Worm (Caenorhabditis elegans) whole organism, late embryonic: ENCODE measurements around the gene mrps-7.

Experiments
- C08G9.2 ChIP-seq: sonication (generic microtip); optimal IDR thresholded peaks from 2 replicates; lab custom pipeline; 2016; ENCODE audit warnings: mild to moderate bottlenecking, missing genetic modification characterization, moderate library complexity, missing compliant biosample characterization
- C38D4.7 ChIP-seq: fragments of 200-800 bp; sonication (Bioruptor generic); optimal IDR thresholded peaks from 2 replicates; lab custom pipeline; 2018; ENCODE audit warnings: mild to moderate bottlenecking, missing genetic modification characterization, moderate library complexity, missing compliant biosample characterization
- F13H6.1 ChIP-seq: sonication (generic microtip); optimal IDR thresholded peaks from 2 replicates; lab custom pipeline; 2016; ENCODE audit warnings: missing genetic modification characterization, missing compliant biosample characterization
- ahr-1 ChIP-seq: sonication (generic microtip); optimal IDR thresholded peaks from 2 replicates; lab custom pipeline; 2016; ENCODE audit warnings: missing genetic modification characterization, missing compliant biosample characterization
- ceh-14 ChIP-seq: sonication (generic microtip); optimal IDR thresholded peaks from 2 replicates; lab custom pipeline; 2016; ENCODE audit warnings: missing genotype, missing genetic modification characterization, missing compliant biosample characterization
- ceh-19 ChIP-seq: fragments of 200-800 bp; sonication (Bioruptor generic); optimal IDR thresholded peaks from 2 replicates; lab custom pipeline; 2018; ENCODE audit warnings: mild to moderate bottlenecking, missing genetic modification characterization, missing compliant biosample characterization
- ceh-2 ChIP-seq: sonication (generic microtip); optimal IDR thresholded peaks from 2 replicates; lab custom pipeline; 2016; ENCODE audit warnings: missing genotype, missing genetic modification characterization, missing compliant biosample characterization
- ceh-22 ChIP-seq: sonication (generic microtip); optimal IDR thresholded peaks from 2 replicates; lab custom pipeline; 2017; ENCODE audit warnings: missing biosample characterization, missing genetic modification characterization
- ceh-30 ChIP-seq: fragments of 150-350 bp; optimal IDR thresholded peaks from 2 replicates; lab custom pipeline; 2014; ENCODE audit warnings: missing biosample characterization, missing genetic modification characterization
- ceh-45 ChIP-seq: fragments of 200-800 bp; sonication (Bioruptor generic); IDR thresholded peaks from 2 replicates; pipeline ENCODE4 v1.3.6; 2022; ENCODE audit warnings: missing genetic modification reagents, missing genetic modification characterization, missing compliant biosample characterization
- ceh-6 ChIP-seq: fragments of 200-800 bp; sonication (Bioruptor generic); optimal IDR thresholded peaks from 2 replicates; lab custom pipeline; 2018; ENCODE audit warnings: mild to moderate bottlenecking, missing genetic modification characterization, missing compliant biosample characterization
- che-1 ChIP-seq: sonication (generic microtip); optimal IDR thresholded peaks from 2 replicates; lab custom pipeline; 2016; ENCODE audit warnings: mild to moderate bottlenecking, missing genetic modification characterization, missing compliant biosample characterization
- dmd-4 ChIP-seq: sonication (generic microtip); optimal IDR thresholded peaks from 2 replicates; lab custom pipeline; 2016; ENCODE audit warnings: borderline replicate concordance, missing genetic modification characterization, missing compliant biosample characterization
- dve-1 ChIP-seq: sonication (generic microtip); optimal IDR thresholded peaks from 2 replicates; lab custom pipeline; 2017; ENCODE audit warnings: antibody characterized with exemption, mild to moderate bottlenecking, missing genetic modification characterization, missing compliant biosample characterization
- elt-2 ChIP-seq: sonication (generic microtip); optimal IDR thresholded peaks from 2 replicates; lab custom pipeline; 2016; ENCODE audit warnings: missing genetic modification reagents, missing genetic modification characterization, missing compliant biosample characterization
- elt-4 ChIP-seq: sonication (generic microtip); optimal IDR thresholded peaks from 2 replicates; lab custom pipeline; 2016; ENCODE audit warnings: missing genetic modification characterization, missing compliant biosample characterization
- ets-4 ChIP-seq: sonication (generic microtip); optimal IDR thresholded peaks from 2 replicates; lab custom pipeline; 2016; ENCODE audit warnings: missing genetic modification characterization, missing compliant biosample characterization
- eyg-1 ChIP-seq: sonication (generic microtip); optimal IDR thresholded peaks from 2 replicates; lab custom pipeline; 2016; ENCODE audit warnings: missing genotype, missing genetic modification characterization, missing compliant biosample characterization
- fax-1 ChIP-seq: sonication (generic microtip); optimal IDR thresholded peaks from 2 replicates; lab custom pipeline; 2016; ENCODE audit warnings: missing genotype, missing genetic modification characterization, missing compliant biosample characterization
- hlh-15 ChIP-seq: sonication (generic microtip); optimal IDR thresholded peaks from 2 replicates; lab custom pipeline; 2016; ENCODE audit warnings: missing genetic modification characterization, missing compliant biosample characterization
- hlh-8 ChIP-seq: sonication (generic microtip); optimal IDR thresholded peaks from 2 replicates; lab custom pipeline; 2016; ENCODE audit warnings: missing genotype, missing genetic modification characterization, missing compliant biosample characterization
- lin-11 ChIP-seq: fragments of 200-800 bp; sonication (Bioruptor generic); optimal IDR thresholded peaks from 2 replicates; lab custom pipeline; 2018; ENCODE audit warnings: mild to moderate bottlenecking, missing genetic modification characterization, missing compliant biosample characterization
- nfya-1 ChIP-seq: sonication (generic microtip); optimal IDR thresholded peaks from 2 replicates; lab custom pipeline; 2017; ENCODE audit warnings: missing genetic modification characterization, mild to moderate bottlenecking, missing compliant biosample characterization, antibody characterized with exemption, moderate library complexity
- nhr-11 ChIP-seq: fragments of 150-350 bp; optimal IDR thresholded peaks from 2 replicates; lab custom pipeline; 2014; ENCODE audit warnings: missing biosample characterization, missing genetic modification characterization
- npax-4 ChIP-seq: sonication (generic microtip); optimal IDR thresholded peaks from 2 replicates; lab custom pipeline; 2016; ENCODE audit warnings: missing genetic modification characterization, missing compliant biosample characterization
- odd-2 ChIP-seq: sonication (generic microtip); optimal IDR thresholded peaks from 2 replicates; lab custom pipeline; 2017; ENCODE audit warnings: antibody characterized with exemption, mild to moderate bottlenecking, missing genetic modification characterization, missing compliant biosample characterization
- pat-9 ChIP-seq: fragments of 200-800 bp; sonication (Bioruptor generic); optimal IDR thresholded peaks from 2 replicates; lab custom pipeline; 2018; ENCODE audit warnings: mild to moderate bottlenecking, missing genetic modification characterization, moderate library complexity, missing compliant biosample characterization
- pax-1 ChIP-seq: fragments of 150-350 bp; optimal IDR thresholded peaks from 2 replicates; lab custom pipeline; 2014; ENCODE audit warnings: missing biosample characterization, missing genetic modification characterization
- pha-4 ChIP-seq: fragments of 150-350 bp; optimal IDR thresholded peaks from 2 replicates; lab custom pipeline; 2018; ENCODE audit warnings: missing biosample characterization, missing genetic modification reagents, missing genetic modification characterization
- pqm-1 ChIP-seq: sonication (generic microtip); optimal IDR thresholded peaks from 2 replicates; lab custom pipeline; 2016; ENCODE audit warnings: missing genetic modification characterization, missing compliant biosample characterization
- pros-1 ChIP-seq: fragments of 150-350 bp; optimal IDR thresholded peaks from 2 replicates; lab custom pipeline; 2014; ENCODE audit warnings: missing biosample characterization, missing genetic modification reagents, missing genetic modification characterization
- sdc-2 ChIP-seq: sonication (generic microtip); optimal IDR thresholded peaks from 2 replicates; lab custom pipeline; 2016; ENCODE audit warnings: missing genotype, missing genetic modification characterization, missing compliant biosample characterization
- sox-2 ChIP-seq: fragments of 200-800 bp; sonication (Bioruptor generic); IDR thresholded peaks from 2 replicates; pipeline ENCODE4 v1.3.6; 2022; ENCODE audit warnings: missing genetic modification reagents, missing genetic modification characterization, missing compliant biosample characterization
- syd-9 ChIP-seq: sonication (generic microtip); optimal IDR thresholded peaks from 2 replicates; lab custom pipeline; 2016; ENCODE audit warnings: mild to moderate bottlenecking, missing genetic modification characterization, moderate library complexity, missing compliant biosample characterization
- ttx-3 ChIP-seq: sonication (generic microtip); optimal IDR thresholded peaks from 2 replicates; lab custom pipeline; 2016; ENCODE audit warnings: missing genetic modification reagents, missing genetic modification characterization, missing compliant biosample characterization
- unc-55 ChIP-seq: sonication (generic microtip); optimal IDR thresholded peaks from 2 replicates; lab custom pipeline; 2017; ENCODE audit warnings: missing biosample characterization, missing genetic modification reagents, missing genetic modification characterization
- unc-86 ChIP-seq: sonication (generic microtip); optimal IDR thresholded peaks from 2 replicates; lab custom pipeline; 2016; ENCODE audit warnings: missing genetic modification characterization, missing compliant biosample characterization

Gene mrps-7

ce11 chrIV:14802316-14802715 is 34.8 kb upstream of the mrps-7 start, which contains the start of gene Y57G11C.1142:
Gene Y57G11C.1142 (plus strand): TSS chrIV:14802616.
- no peak for TF ChIP-seq odd-2 (tag; lab: Kevin White, UChicago)

ce11 chrIV:14800931-14801330 is 33.4 kb upstream of the mrps-7 start:
- TF ChIP-seq nfya-1 (tag; lab: Kevin White, UChicago) (peak; percentile 68), ceh-14 (tag; lab: Kevin White, UChicago) (no peak)

ce11 chrIV:14799186-14799585 is 31.7 kb upstream of the mrps-7 start, which contains the start of gene Y57G11C.14:
Gene Y57G11C.14 (plus strand): TSS chrIV:14799311.
- TF ChIP-seq fax-1 (tag; lab: Kevin White, UChicago) (no peak), nfya-1 (tag; lab: Kevin White, UChicago) (no peak), ceh-19 (no peak), ceh-6 (GFP tag; lab: Kevin White, UChicago) (no peak), C38D4.7 (GFP tag; lab: Kevin White, UChicago) (no peak), elt-4 (tag; lab: Kevin White, UChicago) (no peak)

- no peak for TF ChIP-seq lin-11 (tag; lab: Kevin White, UChicago)
- TF ChIP-seq sox-2: no peak
- no peak for TF ChIP-seq che-1
- TF ChIP-seq fax-1 (tag; lab: Kevin White, UChicago): no peak
- TF ChIP-seq hlh-8 (tag; lab: Kevin White, UChicago): no peak
- TF ChIP-seq, all 69 proteins: peak for 0
These were observed 30.3 kb upstream of the mrps-7 start, which contains the start of gene arl-8 for ce11 chrIV:14797849-14798248. Gene arl-8 (plus strand): TSS chrIV:14798149.

ce11 chrIV:14797354-14797753 is 29.8 kb upstream of the mrps-7 start, which contains the start of the genes Y57G11C.1147 and nuo-3:
Gene Y57G11C.1147 (minus strand): TSS chrIV:14797514.
Gene nuo-3 (minus strand): TSS chrIV:14797544.
- no peak for TF ChIP-seq pqm-1 (tag; lab: Kevin White, UChicago)
- peak; percentile 16 for TF ChIP-seq nfya-1 (tag; lab: Kevin White, UChicago)

ce11 chrIV:14795918-14796488 is 28.5 kb upstream of the mrps-7 start, which contains the start of gene coq-3:
Gene coq-3 (minus strand): TSS chrIV:14796324.
- no peak for TF ChIP-seq pros-1

ce11 chrIV:14793900-14794624 is 26.5 kb upstream of the mrps-7 start:
- no peak for TF ChIP-seq pax-1 (tag; lab: Kevin White, UChicago)
- no peak for TF ChIP-seq hlh-8 (tag; lab: Kevin White, UChicago)
- no peak for TF ChIP-seq elt-4 (tag; lab: Kevin White, UChicago)
- no peak for TF ChIP-seq pha-4 (tag; lab: Kevin White, UChicago)
- TF ChIP-seq syd-9 (tag; lab: Kevin White, UChicago): peak; percentile 13
- TF ChIP-seq dmd-4 (tag; lab: Kevin White, UChicago): no peak
- TF ChIP-seq fax-1 (tag; lab: Kevin White, UChicago): no peak
- TF ChIP-seq sdc-2 (tag; lab: Kevin White, UChicago): no peak
- no peak for TF ChIP-seq unc-86 (tag; lab: Kevin White, UChicago)
- TF ChIP-seq ets-4 (tag; lab: Kevin White, UChicago): peak; percentile 51
- TF ChIP-seq dve-1 (tag; lab: Kevin White, UChicago): no peak
- peak; percentile 27 for TF ChIP-seq ceh-6 (GFP tag; lab: Kevin White, UChicago)
- no peak for TF ChIP-seq ceh-45 (GFP tag; lab: Robert Waterston, UW)
- no peak for TF ChIP-seq C08G9.2 (tag; lab: Kevin White, UChicago)
- TF ChIP-seq nfya-1 (tag; lab: Kevin White, UChicago): peak; percentile 75
- no peak for TF ChIP-seq npax-4 (tag; lab: Kevin White, UChicago)
- peak; percentile 1 for TF ChIP-seq C38D4.7 (GFP tag; lab: Kevin White, UChicago)
- no peak for TF ChIP-seq F13H6.1 (tag; lab: Kevin White, UChicago)
- TF ChIP-seq eyg-1 (tag; lab: Kevin White, UChicago): no peak
- TF ChIP-seq ahr-1: no peak
- no peak for TF ChIP-seq nhr-11
- TF ChIP-seq ceh-22: no peak
- TF ChIP-seq ttx-3 (tag; lab: Kevin White, UChicago): no peak
- TF ChIP-seq hlh-15: no peak
- no peak for TF ChIP-seq ceh-2
- no peak for TF ChIP-seq elt-2 (tag; lab: Kevin White, UChicago)
- TF ChIP-seq unc-55 (GFP tag; lab: Kevin White, UChicago): no peak
- no peak for TF ChIP-seq ceh-30
- no peak for TF ChIP-seq pat-9 (tag; lab: Kevin White, UChicago)
